Worm (Caenorhabditis elegans) whole organism, young adult: ENCODE data around the gene K04C2.5.

Experiments
- F49E8.2 ChIP-seq: sonication (generic microtip); optimal IDR thresholded peaks from 3 replicates; lab custom pipeline; 2017; ENCODE audit warnings: missing genetic modification characterization, mild to moderate bottlenecking, missing compliant biosample characterization, antibody characterized with exemption, moderate library complexity; ENCODE audit not compliant: insufficient read depth
- efl-1 ChIP-seq: fragments of 150-350 bp; optimal IDR thresholded peaks from 2 replicates; lab custom pipeline; 2014; ENCODE audit warnings: missing biosample characterization, missing genetic modification reagents, missing genetic modification characterization
- xnd-1 ChIP-seq: sonication (generic microtip); optimal IDR thresholded peaks from 2 replicates; lab custom pipeline; 2016; ENCODE audit warnings: missing genotype, missing genetic modification reagents, missing genetic modification characterization, missing compliant biosample characterization

DNA sequence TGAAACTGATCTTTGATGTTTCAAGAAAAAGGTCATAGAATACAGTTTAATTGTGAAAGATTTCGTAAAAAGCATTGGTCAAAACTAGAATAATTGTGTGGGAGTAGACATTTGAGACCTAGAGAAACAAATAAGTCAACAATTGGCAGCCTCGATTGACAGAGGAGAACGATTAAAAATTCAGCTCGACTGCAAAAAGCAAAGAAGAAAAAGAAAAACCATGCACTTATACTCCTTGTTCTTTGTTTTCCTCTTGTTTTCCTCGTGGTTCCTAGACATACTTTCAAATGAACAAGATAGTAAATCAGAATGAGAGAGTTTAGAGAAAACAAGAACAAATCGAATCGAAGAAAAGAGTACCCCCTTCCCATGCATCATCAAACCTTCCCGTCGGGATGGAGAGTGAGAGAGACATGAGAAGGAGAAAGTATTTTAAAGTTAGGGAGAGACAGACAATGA is 34.0 kb downstream of the K04C2.5 start:
- TF ChIP-seq efl-1 (no peak), xnd-1 (tag; lab: Kevin White, UChicago) (no peak), F49E8.2 (tag; lab: Kevin White, UChicago) (no peak)
